Worm (Caenorhabditis elegans) whole organism, L2 larva: ENCODE results near the gene Y51H7C.7.

ENCODE experiments used
- F13H6.1 ChIP-seq: sonication (generic microtip); optimal IDR thresholded peaks from 2 replicates; lab custom pipeline; 2016; ENCODE audit warnings: missing genetic modification characterization, missing compliant biosample characterization
- aly-2 ChIP-seq: fragments of 150-350 bp; optimal IDR thresholded peaks from 2 replicates; lab custom pipeline; 2014; ENCODE audit warnings: missing biosample characterization, missing genetic modification characterization
- ama-1 ChIP-seq: fragments of 150-350 bp; optimal IDR thresholded peaks from 2 replicates; lab custom pipeline; 2018; ENCODE audit warnings: inconsistent platforms
- ceh-82 ChIP-seq: fragments of 150-350 bp; optimal IDR thresholded peaks from 2 replicates; lab custom pipeline; 2014; ENCODE audit warnings: missing biosample characterization, missing genetic modification characterization
- sma-3 ChIP-seq: sonication (generic microtip); optimal IDR thresholded peaks from 2 replicates; lab custom pipeline; 2016; ENCODE audit warnings: missing genetic modification reagents, missing genetic modification characterization, missing compliant biosample characterization
- snpc-4 ChIP-seq: fragments of 150-350 bp; optimal IDR thresholded peaks from 2 replicates; lab custom pipeline; 2014; ENCODE audit warnings: missing biosample characterization, missing genetic modification characterization
- ztf-11 ChIP-seq: sonication (generic microtip); optimal IDR thresholded peaks from 2 replicates; lab custom pipeline; 2017; ENCODE audit warnings: missing biosample characterization, missing genetic modification characterization

- no peak for TF ChIP-seq F13H6.1 (tag; lab: Kevin White, UChicago)
- no peak for TF ChIP-seq ama-1
- TF ChIP-seq aly-2 (tag; lab: Kevin White, UChicago), result no peak
- no peak for TF ChIP-seq ztf-11
- no peak for TF ChIP-seq snpc-4 (tag; lab: Kevin White, UChicago)
- no peak for TF ChIP-seq ceh-82
- no peak for TF ChIP-seq sma-3 (GFP tag; lab: Kevin White, UChicago)
These were observed 29.4 kb upstream of the Y51H7C.7 start for ce11 chrII:1372966-1373365.
